Fruit fly (Drosophila melanogaster): Measurements from ENCODE around the gene Act5C.
A peak's percentile ranks its signal among the peaks of the same experiment; 100 is the strongest.

The Act5C gene

dm6 chrX:5891666-5892444 is 8.8 kb upstream of the Act5C start (continued):
- TF ChIP-seq CG11398 (GFP tag; optimal IDR thresholded peaks at IDR 0.05) (no peak), esg (GFP tag; conservative IDR thresholded peaks at IDR 0.05) (0 out of 2 replicates have a peak, but pooled peaks have one; percentile 31), CG16779 (GFP tag; IDR thresholded peaks at IDR 0.05) (0 out of 2 replicates have a peak, but pooled peaks have one; percentile 12), crc (GFP tag; optimal IDR thresholded peaks at IDR 0.05) (no peak), chn (GFP tag; optimal IDR thresholded peaks at IDR 0.05) (peak; percentile 21), CG3407 (GFP tag; optimal IDR thresholded peaks at IDR 0.05) (no peak), pum (GFP tag; optimal IDR thresholded peaks at IDR 0.05) (no peak), CG2129 (GFP tag; IDR thresholded peaks at IDR 0.05; ENCODE audit: partially characterized antibody) (no peak), CG7963 (GFP tag; IDR thresholded peaks at IDR 0.05; ENCODE audit: partially characterized antibody) (no peak), Dll (GFP tag; IDR thresholded peaks at IDR 0.05; ENCODE audit: partially characterized antibody) (no peak), NfI (GFP tag; optimal IDR thresholded peaks at IDR 0.05) (peak; percentile 9), Stat92E (GFP tag; optimal IDR thresholded peaks at IDR 0.05) (no peak), Doc2 (GFP tag; IDR thresholded peaks at IDR 0.05) (no peak), jigr1 (GFP tag; IDR thresholded peaks at IDR 0.05) (no peak), zfh2 (GFP tag; optimal IDR thresholded peaks at IDR 0.05) (peak; percentile 78), Six4 (GFP tag; optimal IDR thresholded peaks at IDR 0.05) (no peak), CG4328 (GFP tag; optimal IDR thresholded peaks at IDR 0.05) (no peak), CG15269 (tag; optimal IDR thresholded peaks at IDR 0.05) (peak; percentile 7), D19A (tag; optimal IDR thresholded peaks at IDR 0.05) (no peak), prd (optimal IDR thresholded peaks at IDR 0.05) (no peak), prd (GFP tag; IDR thresholded peaks at IDR 0.05) (peak; percentile 49; the same call in 2 of the 3 replicates), CG3847 (GFP tag; IDR thresholded peaks at IDR 0.05) (no peak; the same call in 1 of the 2 replicates), CG11504 (tag; optimal IDR thresholded peaks at IDR 0.05) (peak; percentile 32), CG17328 (GFP tag; IDR thresholded peaks at IDR 0.05) (peak; percentile 39; the same call in 1 of the 2 replicates), jing (GFP tag; optimal IDR thresholded peaks at IDR 0.05) (no peak), Ets65A (GFP tag) (no peak), CG34422 (GFP tag; IDR thresholded peaks at IDR 0.05) (no peak), CG10431 (GFP tag; optimal IDR thresholded peaks at IDR 0.05) (no peak), hbn (GFP tag; IDR thresholded peaks at IDR 0.05; ENCODE audit: partially characterized antibody) (no peak), BEAF-32 (GFP tag; optimal IDR thresholded peaks at IDR 0.05) (no peak), Oaz (GFP tag; IDR thresholded peaks at IDR 0.05) (no peak), tx (GFP tag; optimal IDR thresholded peaks at IDR 0.05) (no peak), wdn (GFP tag; IDR thresholded peaks at IDR 0.05) (peak; percentile 40; the same call in 1 of the 2 replicates), MBD-R2 (GFP tag; IDR thresholded peaks at IDR 0.05) (no peak; the same call in 1 of the 2 replicates), Nf-YC (tag; optimal IDR thresholded peaks at IDR 0.05) (no peak), cad (GFP tag; optimal IDR thresholded peaks at IDR 0.05) (no peak), CG33213 (GFP tag; optimal IDR thresholded peaks at IDR 0.05) (peak; percentile 14), CG11247 (GFP tag; IDR thresholded peaks at IDR 0.05) (peak; percentile 17; the same call in 1 of the 2 replicates), da (GFP tag; optimal IDR thresholded peaks at IDR 0.05) (no peak), vfl (GFP tag; optimal IDR thresholded peaks at IDR 0.05) (peak; percentile 29), psq (GFP tag; optimal IDR thresholded peaks at IDR 0.05) (no peak), CG5245 (GFP tag; optimal IDR thresholded peaks at IDR 0.05) (no peak), Fer2 (tag; optimal IDR thresholded peaks at IDR 0.05) (no peak), pb (GFP tag; optimal IDR thresholded peaks at IDR 0.05) (no peak), E2f2 (GFP tag; IDR thresholded peaks at IDR 0.05) (no peak), schlank (tag; optimal IDR thresholded peaks at IDR 0.05) (peak; percentile 23), ase (GFP tag; IDR thresholded peaks at IDR 0.05) (no peak), CHES-1-like (GFP tag; optimal IDR thresholded peaks at IDR 0.05) (peak; percentile 31), Jarid2 (GFP tag; optimal IDR thresholded peaks at IDR 0.05) (no peak), lola (GFP tag; optimal IDR thresholded peaks at IDR 0.05) (no peak)

All from whole organism, embryonic.